Worm (Caenorhabditis elegans): ENCODE results near the gene Y54F10AM.11.

DNA sequence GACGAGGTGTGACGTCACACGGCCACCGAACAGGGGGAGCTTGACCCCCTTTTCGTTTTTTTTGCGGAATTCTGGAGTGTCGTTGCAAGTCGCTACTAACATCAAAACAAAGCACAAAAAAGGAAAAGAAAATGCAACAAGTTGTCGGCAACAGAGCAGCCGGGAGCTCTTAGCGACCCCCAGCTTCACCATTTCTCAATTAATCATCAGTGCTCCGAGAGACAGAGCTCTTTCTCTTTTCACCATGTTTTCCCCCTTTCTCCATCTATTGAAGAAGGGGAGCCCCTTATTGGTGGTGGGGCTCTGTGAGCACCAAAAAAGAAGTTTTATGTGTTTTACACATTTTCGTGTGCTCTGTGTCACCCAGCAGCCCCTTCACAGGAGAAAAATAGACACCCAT, 10.2 kb downstream of the Y54F10AM.11 start:
- TF ChIP-seq ztf-4 (tag; optimal IDR thresholded peaks at IDR 0.05) (no peak), nhr-12 (tag; optimal IDR thresholded peaks at IDR 0.05) (no peak), ztf-11 (tag; optimal IDR thresholded peaks at IDR 0.05) (no peak), dmd-4 (tag; optimal IDR thresholded peaks at IDR 0.05) (no peak), fos-1 (tag; optimal IDR thresholded peaks at IDR 0.05) (no peak), ceh-82 (tag; optimal IDR thresholded peaks at IDR 0.05) (no peak), egl-27 (tag; optimal IDR thresholded peaks at IDR 0.05) (no peak), unc-39 (tag; optimal IDR thresholded peaks at IDR 0.05) (no peak), lin-39 (tag; optimal IDR thresholded peaks at IDR 0.05) (no peak), elt-3 (tag; optimal IDR thresholded peaks at IDR 0.05) (no peak), ama-1 (optimal IDR thresholded peaks at IDR 0.05) (no peak)
